Fruit fly (Drosophila melanogaster): ENCODE data around the gene wnd.

Gene wnd

DNA sequence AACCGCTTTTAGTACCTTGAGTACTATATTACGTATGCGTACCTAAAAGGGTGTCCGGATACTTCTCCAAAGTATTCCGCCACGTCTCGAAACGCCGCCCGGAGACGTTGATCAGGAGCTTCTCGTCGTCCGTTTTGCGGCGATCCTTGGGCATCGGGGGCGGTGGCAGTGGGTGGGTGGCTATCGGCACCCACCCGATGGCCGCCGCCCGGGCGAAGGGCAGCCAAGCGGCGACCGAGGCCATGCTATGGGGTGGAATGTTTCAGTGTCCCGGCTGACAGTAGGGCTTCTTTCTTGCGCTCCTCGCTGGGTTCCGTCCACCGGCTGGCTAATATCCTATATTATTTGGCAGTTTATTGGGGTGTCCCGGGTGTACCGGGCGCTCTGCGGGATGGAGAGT, 61.1 kb downstream of the wnd start:
- TF ChIP-seq Pif1A (GFP tag; optimal IDR thresholded peaks at IDR 0.05) (no peak), CG32121 (GFP tag; IDR thresholded peaks at IDR 0.05) (no peak), CG34367 (tag; optimal IDR thresholded peaks at IDR 0.05) (no peak), CG15710 (tag; optimal IDR thresholded peaks at IDR 0.05) (no peak)
